Worm (Caenorhabditis elegans) whole organism, L2 larva: ENCODE data around the gene C28D4.8.
"Not testable (repeated sequence)": the region's sequence is repeated elsewhere in the genome, so short reads cannot be mapped to it uniquely, and the experiment has no call there.

Source experiments
- R02D3.7 ChIP-seq: fragments of 150-350 bp; optimal IDR thresholded peaks from 2 replicates; lab custom pipeline; 2014; ENCODE audit warnings: missing biosample characterization, missing genetic modification characterization
- Y55F3AM.14 ChIP-seq: fragments of 200-800 bp; sonication (Bioruptor generic); optimal IDR thresholded peaks from 2 replicates; lab custom pipeline; 2018; ENCODE audit warnings: mild to moderate bottlenecking, missing genetic modification characterization, missing compliant biosample characterization
- ZK546.5 ChIP-seq: sonication (generic microtip); optimal IDR thresholded peaks from 2 replicates; lab custom pipeline; 2017; ENCODE audit warnings: missing biosample characterization, missing genetic modification characterization
- alr-1 ChIP-seq: fragments of 150-350 bp; optimal IDR thresholded peaks from 2 replicates; lab custom pipeline; 2014; ENCODE audit warnings: missing biosample characterization, missing genetic modification characterization
- aly-2 ChIP-seq: fragments of 150-350 bp; optimal IDR thresholded peaks from 2 replicates; lab custom pipeline; 2014; ENCODE audit warnings: missing biosample characterization, missing genetic modification characterization
- ama-1 ChIP-seq: fragments of 150-350 bp; optimal IDR thresholded peaks from 2 replicates; lab custom pipeline; 2018; ENCODE audit warnings: inconsistent platforms
- blmp-1 ChIP-seq: sonication (generic microtip); optimal IDR thresholded peaks from 2 replicates; lab custom pipeline; 2017; ENCODE audit warnings: missing genetic modification characterization, mild to moderate bottlenecking, missing compliant biosample characterization, antibody characterized with exemption, moderate library complexity; ENCODE audit not compliant: insufficient read depth
- egl-27 ChIP-seq: sonication (generic microtip); optimal IDR thresholded peaks from 3 replicates; lab custom pipeline; 2017; ENCODE audit warnings: missing biosample characterization, missing genetic modification reagents, missing genetic modification characterization
- elt-3 ChIP-seq: sonication (generic microtip); optimal IDR thresholded peaks from 2 replicates; lab custom pipeline; 2017; ENCODE audit warnings: missing biosample characterization, missing genetic modification characterization
- fos-1 ChIP-seq: fragments of 150-350 bp; optimal IDR thresholded peaks from 2 replicates; lab custom pipeline; 2014; ENCODE audit warnings: missing biosample characterization, missing genetic modification characterization
- gmeb-1 ChIP-seq: fragments of 150-350 bp; optimal IDR thresholded peaks from 2 replicates; lab custom pipeline; 2014; ENCODE audit warnings: missing biosample characterization, missing genetic modification characterization
- lin-11 ChIP-seq: fragments of 150-350 bp; sonication (generic microtip); optimal IDR thresholded peaks from 2 replicates; lab custom pipeline; 2014; ENCODE audit warnings: missing biosample characterization, missing genetic modification characterization, inconsistent platforms, mixed read lengths
- lsy-2 ChIP-seq, 2 experiments: fragments of 150-350 bp in 1 of 2; sonication (generic microtip) in 1 of 2; optimal IDR thresholded peaks; 2 replicates each; lab custom pipeline; 2014 to 2017; ENCODE audit warnings: missing biosample characterization in 2 of 2, missing genetic modification characterization in 2 of 2
- mab-5 ChIP-seq: fragments of 150-350 bp; optimal IDR thresholded peaks from 2 replicates; lab custom pipeline; 2014; ENCODE audit warnings: missing biosample characterization, missing genetic modification characterization
- mbf-1 ChIP-seq: sonication (generic microtip); optimal IDR thresholded peaks from 2 replicates; lab custom pipeline; 2017; ENCODE audit warnings: missing biosample characterization, missing genetic modification characterization
- mdl-1 ChIP-seq, 2 experiments: fragments of 150-350 bp in 1 of 2; sonication (generic microtip) in 1 of 2; optimal IDR thresholded peaks; 2 replicates each; lab custom pipeline; 2017; ENCODE audit warnings: missing biosample characterization in 2 of 2, missing genetic modification characterization in 2 of 2
- nhr-10 ChIP-seq: sonication (generic microtip); optimal IDR thresholded peaks from 2 replicates; lab custom pipeline; 2017; ENCODE audit warnings: missing biosample characterization, missing genetic modification characterization
- nhr-11 ChIP-seq: fragments of 150-350 bp; optimal IDR thresholded peaks from 2 replicates; lab custom pipeline; 2014; ENCODE audit warnings: missing biosample characterization, missing genetic modification characterization
- nhr-12 ChIP-seq: fragments of 150-350 bp; optimal IDR thresholded peaks from 2 replicates; lab custom pipeline; 2014; ENCODE audit warnings: missing biosample characterization, missing genetic modification characterization
- nhr-129 ChIP-seq: fragments of 150-350 bp; optimal IDR thresholded peaks from 2 replicates; lab custom pipeline; 2014; ENCODE audit warnings: missing biosample characterization, missing genetic modification characterization
- nhr-21 ChIP-seq: fragments of 150-350 bp; optimal IDR thresholded peaks from 2 replicates; lab custom pipeline; 2014; ENCODE audit warnings: missing biosample characterization, missing genetic modification characterization
- nhr-237 ChIP-seq: fragments of 150-350 bp; optimal IDR thresholded peaks from 2 replicates; lab custom pipeline; 2014; ENCODE audit warnings: missing biosample characterization, missing genetic modification characterization
- nhr-6 ChIP-seq: fragments of 150-350 bp; optimal IDR thresholded peaks from 2 replicates; lab custom pipeline; 2014; ENCODE audit warnings: missing biosample characterization, missing genetic modification characterization
- skn-1 ChIP-seq: sonication (generic microtip); optimal IDR thresholded peaks from 2 replicates; lab custom pipeline; 2017; ENCODE audit warnings: missing biosample characterization, missing genetic modification characterization
- sma-3 ChIP-seq: sonication (generic microtip); optimal IDR thresholded peaks from 2 replicates; lab custom pipeline; 2016; ENCODE audit warnings: missing genetic modification reagents, missing genetic modification characterization, missing compliant biosample characterization
- snpc-4 ChIP-seq: fragments of 150-350 bp; optimal IDR thresholded peaks from 2 replicates; lab custom pipeline; 2014; ENCODE audit warnings: missing biosample characterization, missing genetic modification characterization
- unc-39 ChIP-seq: fragments of 150-350 bp; optimal IDR thresholded peaks from 2 replicates; lab custom pipeline; 2014; ENCODE audit warnings: missing biosample characterization, missing genetic modification characterization
- ztf-1 ChIP-seq: fragments of 200-800 bp; sonication (Bioruptor generic); conservative IDR thresholded peaks from 2 replicates; pipeline ENCODE4 v1.3.6; 2022; ENCODE audit warnings: missing genetic modification characterization, missing compliant biosample characterization
- ztf-11 ChIP-seq: sonication (generic microtip); optimal IDR thresholded peaks from 2 replicates; lab custom pipeline; 2017; ENCODE audit warnings: missing biosample characterization, missing genetic modification characterization
- ztf-4 ChIP-seq: fragments of 150-350 bp; optimal IDR thresholded peaks from 2 replicates; lab custom pipeline; 2014; ENCODE audit warnings: missing biosample characterization, missing genetic modification characterization

C28D4.8 gene

ce11 chrIV:9755713-9756112 lies 7.5 kb upstream of the C28D4.8 start:
- TF ChIP-seq nhr-12 (tag; lab: Kevin White, UChicago) (no peak), ztf-1 (no peak), mbf-1 (tag; lab: Kevin White, UChicago) (no peak), aly-2 (tag; lab: Kevin White, UChicago) (no peak), alr-1 (no peak), blmp-1 (tag; lab: Kevin White, UChicago) (no peak), nhr-11 (no peak), skn-1 (tag; lab: Kevin White, UChicago) (no peak), mdl-1 (tag; optimal IDR thresholded peaks at IDR 0.05; lab: Kevin White, UChicago) (no peak), unc-39 (tag; lab: Kevin White, UChicago) (no peak)

- TF ChIP-seq lsy-2 (tag; optimal IDR thresholded peaks at IDR 0.05; lab: Kevin White, UChicago) (no peak), nhr-21 (no peak), nhr-12 (tag; lab: Kevin White, UChicago) (no peak), nhr-237 (tag; lab: Kevin White, UChicago) (no peak), R02D3.7 (tag; lab: Kevin White, UChicago) (no peak), gmeb-1 (tag; lab: Kevin White, UChicago) (no peak)
These were observed 1.5 kb downstream of the C28D4.8 start, which contains the start of gene C28D4.5 for ce11 chrIV:9746762-9747161. Gene C28D4.5, minus strand, starts transcription at chrIV:9746862.

- no peak for TF ChIP-seq ztf-1
These were observed 3.3 kb downstream of the C28D4.8 start, which contains the start of gene C28D4.4 for ce11 chrIV:9744905-9745304. Gene C28D4.4, minus strand, starts transcription at chrIV:9745005.

- TF ChIP-seq nhr-10 (no peak), mbf-1 (tag; lab: Kevin White, UChicago) (no peak), lsy-2 (tag; optimal IDR thresholded peaks at IDR 0.05; lab: Kevin White, UChicago) (no peak), elt-3 (tag; lab: Kevin White, UChicago) (no peak), ztf-4 (tag; lab: Kevin White, UChicago) (no peak), nhr-6 (tag; lab: Kevin White, UChicago) (no peak), Y55F3AM.14 (GFP tag; lab: Kevin White, UChicago) (no peak), ZK546.5 (no peak), egl-27 (tag; lab: Kevin White, UChicago) (no peak), aly-2 (tag; lab: Kevin White, UChicago) (no peak)
These were observed 5.4 kb downstream of the C28D4.8 start, which contains the start of gene C28D4.7 for ce11 chrIV:9742883-9743282. Gene C28D4.7, minus strand, starts transcription at chrIV:9743147.

- TF ChIP-seq skn-1 (tag; lab: Kevin White, UChicago); mab-5; ztf-11: not testable (repeated sequence)
These were observed 7.2 kb downstream of the C28D4.8 start, which contains the start of gene gln-6 for ce11 chrIV:9740851-9741549. Gene gln-6, minus strand, starts transcription at chrIV:9740901.

- TF ChIP-seq unc-39 (tag; lab: Kevin White, UChicago), result no peak
- no peak for TF ChIP-seq nhr-21
- TF ChIP-seq nhr-237 (tag; lab: Kevin White, UChicago), result no peak
- TF ChIP-seq lin-11, result no peak
- no peak for TF ChIP-seq mdl-1 (tag; optimal IDR thresholded peaks at IDR 0.05; lab: Kevin White, UChicago)
- TF ChIP-seq alr-1, result no peak
- TF ChIP-seq ama-1 (lab: Kevin White, UChicago), result no peak
- TF ChIP-seq ztf-1, result no peak
- TF ChIP-seq snpc-4, result no peak
- no peak for TF ChIP-seq sma-3 (GFP tag; lab: Kevin White, UChicago)
- no peak for TF ChIP-seq R02D3.7 (tag; lab: Kevin White, UChicago)
- TF ChIP-seq nhr-129 (tag; lab: Kevin White, UChicago), result no peak
- no peak for TF ChIP-seq nhr-11
- no peak for TF ChIP-seq Y55F3AM.14 (GFP tag; lab: Kevin White, UChicago)
These were observed 9.2 kb downstream of the C28D4.8 start for ce11 chrIV:9739001-9739400.

- TF ChIP-seq nhr-10 (no peak), nhr-237 (tag; lab: Kevin White, UChicago) (no peak), fos-1 (tag; lab: Kevin White, UChicago) (no peak), nhr-12 (tag; lab: Kevin White, UChicago) (no peak)
These were observed 10.0 kb downstream of the C28D4.8 start, which contains the start of gene C28D4.10 for ce11 chrIV:9738194-9738593. Gene C28D4.10, plus strand, starts transcription at chrIV:9738494.
